Worm (Caenorhabditis elegans): Measurements from ENCODE around the gene clec-9.

DNA sequence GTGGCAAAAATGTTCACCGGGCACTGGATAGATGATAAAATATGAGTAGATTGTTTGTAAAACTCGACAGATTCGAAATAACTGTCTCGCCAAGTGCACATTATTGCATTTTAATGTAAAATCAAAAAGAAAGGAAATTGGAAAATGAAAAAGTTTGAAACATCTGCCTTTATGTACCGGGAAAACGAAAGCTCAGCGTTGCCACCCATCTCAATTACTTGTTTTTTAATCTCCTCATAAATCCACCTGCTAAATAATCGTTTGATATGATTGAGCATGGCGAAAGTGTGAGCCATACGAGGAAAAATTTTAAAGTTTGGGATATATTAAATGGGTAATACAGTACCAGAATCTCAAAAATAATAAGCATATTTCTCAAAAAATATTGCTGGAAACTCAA, 10.1 kb upstream of the clec-9 start, which contains the start of gene srh-137:
- no peak for TF ChIP-seq unc-39 (tag; optimal IDR thresholded peaks at IDR 0.05)
- no peak for TF ChIP-seq snpc-4 (tag; optimal IDR thresholded peaks at IDR 0.05)
- no peak for TF ChIP-seq nhr-77 (tag; optimal IDR thresholded peaks at IDR 0.05)
